Worm (Caenorhabditis elegans): ENCODE data around the gene H12C20.7.

DNA sequence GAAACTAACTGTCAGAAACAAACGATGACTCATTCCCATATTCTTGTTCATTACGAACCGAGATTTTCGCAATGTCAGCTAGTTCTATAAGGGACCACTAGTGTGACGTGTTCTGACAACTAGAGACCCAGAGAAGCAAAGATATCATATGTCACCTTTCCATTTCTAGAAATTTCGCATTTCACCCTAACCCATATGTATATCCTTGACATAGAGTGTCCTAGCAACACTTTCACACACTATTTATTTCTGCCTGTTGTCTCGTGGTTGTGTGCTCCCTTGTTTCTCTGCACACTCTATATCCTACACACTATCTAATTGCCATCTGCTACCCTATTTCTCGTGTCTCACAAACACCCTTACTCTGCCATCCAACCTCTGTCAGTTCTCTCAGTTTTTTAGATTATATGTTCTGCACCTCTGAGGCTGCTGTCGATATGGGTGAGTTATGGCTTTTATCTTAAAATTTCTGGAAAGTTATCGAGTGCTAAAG, 23.8 kb downstream of the H12C20.7 start, which contains the start of the genes F38B7.17 and F38B7.3:
- TF ChIP-seq nhr-76 (tag; optimal IDR thresholded peaks at IDR 0.05) = no peak
- no peak for TF ChIP-seq snpc-4 (tag; optimal IDR thresholded peaks at IDR 0.05)
- no peak for TF ChIP-seq mab-5 (tag; optimal IDR thresholded peaks at IDR 0.05)
- no peak for TF ChIP-seq nhr-12 (tag; optimal IDR thresholded peaks at IDR 0.05)
- peak; percentile 13 for TF ChIP-seq lsy-2 (tag; optimal IDR thresholded peaks at IDR 0.05)
- TF ChIP-seq ztf-11 (tag; optimal IDR thresholded peaks at IDR 0.05) = no peak
- peak; percentile 50 for TF ChIP-seq pha-4 (tag; optimal IDR thresholded peaks at IDR 0.05)
- no peak for TF ChIP-seq lin-13 (tag; optimal IDR thresholded peaks at IDR 0.05)
- no peak for TF ChIP-seq ceh-39 (tag; optimal IDR thresholded peaks at IDR 0.05)

Measured in whole organism, mixed stage, embryonic.